Fruit fly (Drosophila melanogaster): Measurements from ENCODE around the gene Hsp22.

DNA sequence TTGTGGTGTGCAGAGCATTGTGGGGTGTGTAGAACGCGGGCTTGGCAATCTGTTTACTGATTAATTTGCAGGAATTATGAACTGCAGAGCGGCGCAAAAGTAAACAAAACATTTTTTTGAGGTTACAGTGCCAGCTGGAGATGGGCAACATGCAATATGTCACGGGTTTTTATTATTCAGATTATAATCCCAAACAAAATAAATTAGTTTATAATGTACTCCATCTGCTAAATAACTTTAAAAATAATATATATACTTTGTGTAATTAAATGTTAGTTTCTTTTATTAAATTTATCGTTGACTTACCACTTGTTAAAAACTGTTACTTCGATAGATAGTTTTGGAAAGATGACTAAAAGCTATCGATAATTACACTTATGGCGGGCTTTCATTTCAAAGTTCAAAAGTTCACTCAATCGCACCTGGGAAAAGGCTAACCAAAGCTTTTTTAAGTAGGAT, 1.8 kb upstream of the Hsp22 start, which contains the start of gene Fdx1:
- TF ChIP-seq CG14655 (GFP tag; optimal IDR thresholded peaks at IDR 0.05) (no peak), D1 (tag; optimal IDR thresholded peaks at IDR 0.05) (no peak), CG32121 (GFP tag; IDR thresholded peaks at IDR 0.05) (no peak), Pif1A (GFP tag; optimal IDR thresholded peaks at IDR 0.05) (no peak), CG8301 (tag; optimal IDR thresholded peaks at IDR 0.05) (no peak)

All from whole organism, pupa.